Worm (Caenorhabditis elegans): Measurements from ENCODE around the gene cal-4.

ce11 chrIV:10570065-10570464 lies 48.9 kb downstream of the cal-4 start:
- TF ChIP-seq sptf-1 (tag; optimal IDR thresholded peaks at IDR 0.05) (no peak), nhr-237 (tag; optimal IDR thresholded peaks at IDR 0.05) (no peak), aly-2 (tag; optimal IDR thresholded peaks at IDR 0.05) (no peak), ztf-11 (tag; optimal IDR thresholded peaks at IDR 0.05) (no peak), lsy-2 (tag; optimal IDR thresholded peaks at IDR 0.05) (no peak), aha-1 (tag; optimal IDR thresholded peaks at IDR 0.05) (no peak), skn-1 (tag; optimal IDR thresholded peaks at IDR 0.05) (no peak)
